Fruit fly (Drosophila melanogaster) whole organism, prepupa: ENCODE data around the gene Pex2.
A peak's percentile ranks its signal among the peaks of the same experiment; 100 is the strongest.

Experiments used
- Blimp-1 ChIP-seq: fragments of 200-800 bp; sonication (Bioruptor generic); optimal IDR thresholded peaks from 3 replicates; lab custom pipeline; 2017; ENCODE audit warnings: missing biosample characterization, missing genetic modification characterization, mild to moderate bottlenecking, moderate library complexity, missing genetic modification reagents
- CG10631 ChIP-seq: fragments of 200-800 bp; sonication (Bioruptor generic); optimal IDR thresholded peaks from 2 replicates; lab custom pipeline; 2016; ENCODE audit warnings: missing biosample characterization, missing genetic modification characterization
- CG10669 ChIP-seq: fragments of 200-800 bp; sonication (Bioruptor generic); optimal IDR thresholded peaks from 3 replicates; lab custom pipeline; 2018; ENCODE audit warnings: missing biosample characterization, mild to moderate bottlenecking, missing genetic modification characterization, moderate library complexity
- CG15336 ChIP-seq: fragments of 200-800 bp; sonication (Bioruptor generic); IDR thresholded peaks from 2 replicates; pipeline ENCODE4 v1.3.6; 2022; ENCODE audit warnings: missing biosample characterization, missing genetic modification characterization
- CG1621 ChIP-seq: fragments of 200-800 bp; sonication (Bioruptor generic); optimal IDR thresholded peaks from 3 replicates; lab custom pipeline; 2018; ENCODE audit warnings: missing biosample characterization, mild to moderate bottlenecking, missing genetic modification characterization
- CG16779 ChIP-seq: fragments of 200-800 bp; sonication (Bioruptor generic); optimal IDR thresholded peaks from 3 replicates; lab custom pipeline; 2017; ENCODE audit warnings: missing biosample characterization, mild to moderate bottlenecking, missing genetic modification characterization
- CG3032 ChIP-seq: fragments of 200-800 bp; optimal IDR thresholded peaks from 2 replicates; lab custom pipeline; 2019; ENCODE audit warnings: missing biosample characterization, mild to moderate bottlenecking, missing genetic modification characterization, moderate library complexity
- CG31627 ChIP-seq: fragments of 200-800 bp; sonication (Bioruptor generic); optimal IDR thresholded peaks from 3 replicates; lab custom pipeline; 2016; ENCODE audit warnings: missing biosample characterization, missing genetic modification characterization
- CG32006 ChIP-seq: fragments of 200-800 bp; sonication (Bioruptor generic); optimal IDR thresholded peaks from 3 replicates; lab custom pipeline; 2017; ENCODE audit warnings: missing biosample characterization, mild to moderate bottlenecking, missing genetic modification characterization
- CG34406 ChIP-seq: fragments of 200-800 bp; sonication (Bioruptor generic); optimal IDR thresholded peaks from 3 replicates; lab custom pipeline; 2016; ENCODE audit warnings: missing biosample characterization, missing genetic modification characterization
- CG3919 ChIP-seq: fragments of 200-800 bp; sonication (Bioruptor generic); optimal IDR thresholded peaks from 3 replicates; lab custom pipeline; 2016; ENCODE audit warnings: missing biosample characterization, missing genetic modification characterization
- CG4318 ChIP-seq: fragments of 200-800 bp; sonication (Bioruptor generic); optimal IDR thresholded peaks from 3 replicates; lab custom pipeline; 2017; ENCODE audit warnings: missing biosample characterization, mild to moderate bottlenecking, missing genetic modification characterization
- CG6163 ChIP-seq: fragments of 200-800 bp; sonication (Bioruptor generic); IDR thresholded peaks from 3 replicates; pipeline ENCODE4 v1.3.6; 2022; ENCODE audit warnings: missing biosample characterization, missing genetic modification characterization
- CG6276 ChIP-seq: fragments of 200-800 bp; sonication (Bioruptor generic); optimal IDR thresholded peaks from 2 replicates; lab custom pipeline; 2017; ENCODE audit warnings: missing biosample characterization, mild to moderate bottlenecking, missing genetic modification characterization
- CG6792 ChIP-seq: fragments of 200-800 bp; sonication (Bioruptor generic); optimal IDR thresholded peaks from 3 replicates; lab custom pipeline; 2016; ENCODE audit warnings: missing biosample characterization, missing genetic modification characterization
- CG6808 ChIP-seq: fragments of 200-800 bp; sonication (Bioruptor generic); optimal IDR thresholded peaks from 3 replicates; lab custom pipeline; 2017; ENCODE audit warnings: missing biosample characterization, missing genetic modification characterization, mild to moderate bottlenecking, moderate library complexity, missing genetic modification reagents
- CG6854 ChIP-seq: fragments of 200-800 bp; sonication (Bioruptor generic); optimal IDR thresholded peaks from 2 replicates; lab custom pipeline; 2017; ENCODE audit warnings: missing biosample characterization, mild to moderate bottlenecking, missing genetic modification characterization
- CG8119 ChIP-seq: fragments of 200-800 bp; sonication (Bioruptor generic); IDR thresholded peaks from 3 replicates; pipeline ENCODE4 v1.3.6; 2022; ENCODE audit warnings: missing biosample characterization, missing genetic modification characterization
- CG8319 ChIP-seq: fragments of 200-800 bp; sonication (Bioruptor generic); optimal IDR thresholded peaks from 3 replicates; lab custom pipeline; 2016; ENCODE audit warnings: missing biosample characterization, missing genetic modification characterization
- CG8632 ChIP-seq: fragments of 200-800 bp; sonication (Bioruptor generic); optimal IDR thresholded peaks from 3 replicates; lab custom pipeline; 2016; ENCODE audit warnings: missing biosample characterization, missing genetic modification characterization
- Eip75B ChIP-seq: fragments of 200-800 bp; sonication (Bioruptor generic); optimal IDR thresholded peaks from 3 replicates; lab custom pipeline; 2016; ENCODE audit warnings: missing biosample characterization, missing genetic modification characterization
- Eip78C ChIP-seq: fragments of 200-800 bp; sonication (Bioruptor generic); peaks from one replicate; lab custom pipeline; 2016; ENCODE audit warnings: missing biosample characterization, missing genetic modification characterization
- Ets21C ChIP-seq: fragments of 200-800 bp; sonication (Bioruptor generic); optimal IDR thresholded peaks from 3 replicates; lab custom pipeline; 2016; ENCODE audit warnings: missing biosample characterization, missing genetic modification characterization
- Ets96B ChIP-seq: fragments of 200-800 bp; optimal IDR thresholded peaks from 2 replicates; lab custom pipeline; 2019; ENCODE audit warnings: missing biosample characterization, mild to moderate bottlenecking, missing genetic modification characterization, moderate library complexity
- Hr39 ChIP-seq: fragments of 200-800 bp; sonication (Bioruptor generic); optimal IDR thresholded peaks from 2 replicates; lab custom pipeline; 2016; ENCODE audit warnings: missing biosample characterization, missing genetic modification characterization
- Lpt ChIP-seq: fragments of 200-800 bp; sonication (Bioruptor generic); optimal IDR thresholded peaks from 3 replicates; lab custom pipeline; 2016; ENCODE audit warnings: missing biosample characterization, missing genetic modification characterization
- Met ChIP-seq: fragments of 200-800 bp; sonication (Bioruptor generic); optimal IDR thresholded peaks from 3 replicates; lab custom pipeline; 2016; ENCODE audit warnings: missing biosample characterization, missing genetic modification characterization
- OdsH ChIP-seq: fragments of 200-800 bp; sonication (Bioruptor generic); optimal IDR thresholded peaks from 3 replicates; lab custom pipeline; 2016; ENCODE audit warnings: missing biosample characterization, missing genetic modification characterization
- Sox102F ChIP-seq: fragments of 200-800 bp; sonication (Bioruptor generic); optimal IDR thresholded peaks from 2 replicates; lab custom pipeline; 2016; ENCODE audit warnings: missing biosample characterization, mild to moderate bottlenecking, missing genetic modification characterization
- Sox14 ChIP-seq: fragments of 200-800 bp; sonication (Bioruptor generic); optimal IDR thresholded peaks from 3 replicates; lab custom pipeline; 2016; ENCODE audit warnings: missing biosample characterization, missing genetic modification characterization
- achi ChIP-seq: fragments of 200-800 bp; sonication (Bioruptor generic); optimal IDR thresholded peaks from 3 replicates; lab custom pipeline; 2016; ENCODE audit warnings: missing biosample characterization, missing genetic modification characterization
- acj6 ChIP-seq: fragments of 200-800 bp; sonication (Bioruptor generic); optimal IDR thresholded peaks from 3 replicates; lab custom pipeline; 2016; ENCODE audit warnings: missing biosample characterization, missing genetic modification characterization
- cyc ChIP-seq: fragments of 200-800 bp; sonication (Bioruptor generic); optimal IDR thresholded peaks from 3 replicates; lab custom pipeline; 2016; ENCODE audit warnings: missing biosample characterization, missing genetic modification characterization
- dac ChIP-seq: fragments of 200-800 bp; sonication (Bioruptor generic); optimal IDR thresholded peaks from 2 replicates; lab custom pipeline; 2017; ENCODE audit warnings: missing biosample characterization, mild to moderate bottlenecking, missing genetic modification characterization
- esn ChIP-seq: fragments of 200-800 bp; sonication (Bioruptor generic); optimal IDR thresholded peaks from 2 replicates; lab custom pipeline; 2016; ENCODE audit warnings: missing biosample characterization, mild to moderate bottlenecking, missing genetic modification characterization, moderate library complexity
- fd59A ChIP-seq: fragments of 200-800 bp; sonication (Bioruptor generic); optimal IDR thresholded peaks from 2 replicates; lab custom pipeline; 2017; ENCODE audit warnings: missing biosample characterization, mild to moderate bottlenecking, missing genetic modification characterization, missing genetic modification reagents
- fd85E ChIP-seq: fragments of 200-800 bp; sonication (Bioruptor generic); optimal IDR thresholded peaks from 3 replicates; lab custom pipeline; 2016; ENCODE audit warnings: missing biosample characterization, missing genetic modification characterization
- fkh ChIP-seq: fragments of 200-800 bp; sonication (Bioruptor generic); optimal IDR thresholded peaks from 3 replicates; lab custom pipeline; 2017; ENCODE audit warnings: missing biosample characterization, mild to moderate bottlenecking, missing genetic modification characterization, moderate library complexity
- lz ChIP-seq: fragments of 200-800 bp; sonication (Bioruptor generic); optimal IDR thresholded peaks from 3 replicates; lab custom pipeline; 2016; ENCODE audit warnings: missing biosample characterization, missing genetic modification characterization
- net ChIP-seq: fragments of 200-800 bp; sonication (Bioruptor generic); optimal IDR thresholded peaks from 3 replicates; lab custom pipeline; 2016; ENCODE audit warnings: missing biosample characterization, missing genetic modification characterization
- salr ChIP-seq, 2 experiments: fragments of 200-800 bp; sonication (Bioruptor generic); optimal IDR thresholded peaks; 3 replicates each; lab custom pipeline; 2016 to 2018; ENCODE audit warnings: missing biosample characterization in 2 of 2, missing genetic modification characterization in 2 of 2, mild to moderate bottlenecking in 1 of 2
- spab ChIP-seq: fragments of 200-800 bp; sonication (Bioruptor generic); optimal IDR thresholded peaks from 2 replicates; lab custom pipeline; 2017; ENCODE audit warnings: missing biosample characterization, mild to moderate bottlenecking, missing genetic modification characterization, missing genetic modification reagents
- ss ChIP-seq, 2 experiments: fragments of 200-800 bp; sonication (Bioruptor generic); optimal IDR thresholded peaks; 2 replicates in 1 of 2; 3 replicates in 1 of 2; lab custom pipeline; 2017 to 2018; ENCODE audit warnings: mild to moderate bottlenecking in 2 of 2, missing biosample characterization in 2 of 2, missing genetic modification characterization in 2 of 2, moderate library complexity in 1 of 2
- svp ChIP-seq: fragments of 200-800 bp; sonication (Bioruptor generic); peaks from one replicate; lab custom pipeline; 2016; ENCODE audit warnings: missing biosample characterization, missing genetic modification characterization

Pex2 gene

dm6 chr3L:8338921-8339320 lies at the start of gene Pex2:
Gene Pex2, plus strand, starts transcription at chr3L:8339051.
- TF ChIP-seq lz (GFP tag; lab: Kevin White, UChicago) (no peak), CG16779 (peak; percentile 8), Met (GFP tag; lab: Kevin White, UChicago) (peak; percentile 27), svp (GFP tag; lab: Kevin White, UChicago) (peak; percentile 98), acj6 (GFP tag; lab: Kevin White, UChicago) (no peak), Eip75B (GFP tag; lab: Kevin White, UChicago) (no peak), Eip78C (GFP tag; lab: Kevin White, UChicago) (peak; percentile 79), fkh (GFP tag; lab: Kevin White, UChicago) (peak; percentile 75), CG6808 (GFP tag; lab: Kevin White, UChicago) (peak; percentile 52), dac (GFP tag; lab: Kevin White, UChicago) (no peak), Lpt (GFP tag; lab: Kevin White, UChicago) (no peak), net (GFP tag; lab: Kevin White, UChicago) (no peak), salr (GFP tag; optimal IDR thresholded peaks at IDR 0.05; lab: Kevin White, UChicago) (no peak), CG8319 (GFP tag; lab: Kevin White, UChicago) (no peak), CG3919 (GFP tag; lab: Kevin White, UChicago) (peak; percentile 23), CG34406 (GFP tag; lab: Kevin White, UChicago) (no peak), Ets21C (GFP tag; lab: Kevin White, UChicago) (no peak)

DNA sequence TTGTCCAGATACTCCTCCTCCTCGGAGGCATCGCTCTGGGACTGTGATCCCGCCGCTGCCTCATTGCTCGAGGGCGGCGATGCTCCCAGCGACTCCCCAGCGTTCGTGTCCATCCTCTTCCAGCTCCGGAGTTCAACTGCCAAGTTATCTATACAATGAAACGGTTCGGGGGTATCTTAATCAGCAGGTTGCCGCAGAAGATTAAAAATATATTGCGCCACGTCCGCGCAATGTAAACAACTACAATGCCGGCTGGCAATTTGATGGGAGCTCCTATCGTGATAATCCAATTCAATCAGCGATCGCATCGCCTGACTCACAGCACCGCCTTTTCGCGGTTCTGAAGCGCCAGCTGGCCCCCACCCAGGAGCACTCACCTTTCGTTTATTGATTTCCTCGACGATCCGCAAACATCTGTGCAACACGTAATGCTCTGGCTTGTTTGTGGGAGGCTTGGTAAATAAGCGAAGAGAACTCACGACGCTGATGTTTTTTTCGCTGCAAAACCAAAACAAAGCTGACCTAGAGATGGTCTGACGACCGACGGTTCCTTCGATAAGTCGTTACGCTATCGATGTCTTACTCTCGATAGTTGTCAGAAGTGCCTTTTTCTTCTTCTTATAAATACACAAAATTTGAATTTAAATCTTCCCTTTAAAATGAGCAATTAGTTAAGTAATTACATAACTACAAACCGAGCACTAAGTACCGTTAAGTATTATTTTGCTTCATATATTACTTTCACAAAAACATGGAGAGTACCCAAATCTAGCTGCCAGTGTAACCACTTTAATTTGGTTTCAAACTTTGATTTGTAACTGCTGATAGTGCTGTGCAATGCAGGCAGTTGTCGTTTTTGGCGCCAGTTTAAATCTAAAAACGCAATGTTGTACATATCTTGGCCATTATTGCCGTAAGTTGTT lies 49.3 kb upstream of the Pex2 start, which contains the start of gene cert:
cert (minus strand) TSS at position 535 of the 923 bp plus-strand sequence.
- TF ChIP-seq Ets21C (GFP tag; lab: Kevin White, UChicago) (peak; percentile 31), fd59A (GFP tag; lab: Kevin White, UChicago) (no peak), CG6276 (GFP tag; lab: Kevin White, UChicago) (no peak), CG6854 (GFP tag; lab: Kevin White, UChicago) (peak; percentile 55), cyc (GFP tag; lab: Kevin White, UChicago) (peak; percentile 9), CG15336 (no peak), Sox102F (GFP tag; lab: Kevin White, UChicago) (peak; percentile 40), CG4318 (no peak), CG8119 (GFP tag; lab: Robert Waterston, UW) (no peak), CG3919 (GFP tag; lab: Kevin White, UChicago) (peak; percentile 63), Blimp-1 (GFP tag; lab: Kevin White, UChicago) (peak; percentile 24), Met (GFP tag; lab: Kevin White, UChicago) (peak; percentile 39), CG31627 (GFP tag; lab: Kevin White, UChicago) (peak; percentile 52), spab (GFP tag; lab: Kevin White, UChicago) (no peak), salr (GFP tag; optimal IDR thresholded peaks at IDR 0.05; lab: Kevin White, UChicago) (peak in 1 of 2 experiments; percentile 11), esn (GFP tag; lab: Kevin White, UChicago) (peak; percentile 53), CG10631 (GFP tag; lab: Kevin White, UChicago) (peak; percentile 30), CG32006 (GFP tag; lab: Kevin White, UChicago) (peak; percentile 5), achi (peak; percentile 68), CG10669 (GFP tag; lab: Kevin White, UChicago) (no peak), Sox14 (peak; percentile 59), ss (GFP tag; optimal IDR thresholded peaks at IDR 0.05; lab: Kevin White, UChicago) (peak in 1 of 2 experiments; percentile 49), Lpt (GFP tag; lab: Kevin White, UChicago) (no peak), CG6808 (GFP tag; lab: Kevin White, UChicago) (peak; percentile 3), Eip75B (GFP tag; lab: Kevin White, UChicago) (peak; percentile 52), fkh (GFP tag; lab: Kevin White, UChicago) (peak; percentile 86), CG6792 (GFP tag; lab: Kevin White, UChicago) (peak; percentile 32), lz (GFP tag; lab: Kevin White, UChicago) (peak; percentile 10), CG3032 (tag; lab: Kevin White, UChicago) (peak; percentile 13), CG8319 (GFP tag; lab: Kevin White, UChicago) (no peak), CG8632 (GFP tag; lab: Kevin White, UChicago) (peak; percentile 51), Hr39 (GFP tag; lab: Kevin White, UChicago) (peak; percentile 25), OdsH (peak; percentile 6), CG1621 (tag; lab: Kevin White, UChicago) (peak; percentile 27), fd85E (no peak), CG34406 (GFP tag; lab: Kevin White, UChicago) (peak; percentile 36), CG6163 (GFP tag; lab: Robert Waterston, UW) (0 out of 3 replicates have a peak, but pooled peaks have one; percentile 30), net (GFP tag; lab: Kevin White, UChicago) (peak; percentile 21), Ets96B (no peak), Eip78C (GFP tag; lab: Kevin White, UChicago) (peak; percentile 78), svp (GFP tag; lab: Kevin White, UChicago) (peak; percentile 95)
